Worm (Caenorhabditis elegans) whole organism, L4/young adult: Measurements from ENCODE around the gene thn-6.
"Not testable (repeated sequence)": the region's sequence is repeated elsewhere in the genome, so short reads cannot be mapped to it uniquely, and the experiment has no call there.

Experiments used
- W03F9.2 ChIP-seq: fragments of 150-350 bp; optimal IDR thresholded peaks from 2 replicates; lab custom pipeline; 2014; ENCODE audit warnings: missing biosample characterization, missing genetic modification characterization
- dao-5 ChIP-seq: sonication (generic microtip); optimal IDR thresholded peaks from 2 replicates; lab custom pipeline; 2016; ENCODE audit warnings: missing genotype, missing genetic modification characterization, moderate library complexity, missing compliant biosample characterization
- him-1 ChIP-seq: sonication (generic microtip); optimal IDR thresholded peaks from 2 replicates; lab custom pipeline; 2016; ENCODE audit warnings: missing genotype, missing genetic modification reagents, missing genetic modification characterization, missing compliant biosample characterization

thn-6 gene

ce11 chrIV:5221721-5222120 is 7.0 kb upstream of the thn-6 start:
- TF ChIP-seq dao-5 (tag; lab: Kevin White, UChicago) (no peak), him-1 (tag; lab: Kevin White, UChicago) (no peak), W03F9.2 (tag; lab: Kevin White, UChicago) (no peak)

DNA sequence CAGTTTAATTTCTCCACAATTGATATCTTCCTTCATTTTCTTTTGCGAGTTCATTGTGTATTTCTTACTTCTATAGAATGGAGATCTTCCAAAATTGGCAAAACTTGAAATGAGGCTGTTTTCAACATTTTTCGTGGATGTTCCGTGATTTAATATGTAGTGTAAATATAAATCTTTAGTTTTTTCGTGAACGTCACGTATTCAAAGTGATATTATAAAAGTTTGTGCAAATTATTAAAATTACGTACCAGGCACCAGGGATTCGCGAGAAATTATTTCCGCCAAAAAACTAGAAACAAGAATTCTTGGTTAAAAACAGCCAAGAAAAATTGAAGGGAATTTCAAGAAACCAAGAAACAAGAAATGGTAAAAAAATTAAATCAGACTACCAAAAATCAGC is 4.5 kb upstream of the thn-6 start, which contains the start of gene Y59E9AL.8:
Gene Y59E9AL.8 (minus strand): TSS at position 101 of the 400 bp plus-strand sequence.
- TF ChIP-seq him-1 (tag; lab: Kevin White, UChicago), result no peak
- TF ChIP-seq dao-5 (tag; lab: Kevin White, UChicago), result no peak
- TF ChIP-seq W03F9.2 (tag; lab: Kevin White, UChicago), result no peak

ce11 chrIV:5225277-5225822 is 3.4 kb upstream of the thn-6 start, which contains the start of gene cylc-1:
TSS of gene cylc-1 (minus strand) at chrIV:5225772.
- TF ChIP-seq W03F9.2, dao-5, him-1 (tag; lab: Kevin White, UChicago): not testable (repeated sequence)

ce11 chrIV:5226552-5226951 is 2.2 kb upstream of the thn-6 start, which contains the start of gene nsph-4.1:
TSS of gene nsph-4.1 (plus strand) at chrIV:5226852.
- not testable (repeated sequence) for TF ChIP-seq W03F9.2, dao-5, him-1 (tag; lab: Kevin White, UChicago)

DNA sequence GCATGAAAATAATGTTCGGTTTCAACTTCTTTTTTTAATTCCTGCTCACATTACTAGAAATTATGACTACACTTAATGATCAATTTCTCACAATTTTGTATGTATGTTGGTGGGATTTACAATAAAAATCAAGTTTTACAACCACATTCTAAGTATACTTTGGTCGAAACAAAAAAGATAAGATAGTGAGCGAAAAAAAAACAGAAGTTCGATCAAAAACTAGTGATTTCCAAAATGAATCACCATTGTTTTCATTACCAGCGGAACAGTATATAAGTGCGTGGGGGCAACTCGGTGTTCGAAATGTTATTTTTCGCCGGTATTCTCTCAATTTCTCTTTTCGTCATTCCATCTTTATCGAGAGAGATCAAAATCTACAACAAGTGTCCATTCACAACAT is 1.8 kb downstream of the thn-6 start, which contains the start of gene thn-5:
Gene thn-5 (plus strand): TSS at position 301 of the 400 bp plus-strand sequence.
- no peak for TF ChIP-seq him-1 (tag; lab: Kevin White, UChicago)
- TF ChIP-seq W03F9.2 (tag; lab: Kevin White, UChicago), result no peak
- no peak for TF ChIP-seq dao-5 (tag; lab: Kevin White, UChicago)

- not testable (repeated sequence) for TF ChIP-seq W03F9.2, him-1, dao-5 (tag; lab: Kevin White, UChicago)
These were observed 26.0 kb downstream of the thn-6 start, which contains the start of gene F36H12.10 for ce11 chrIV:5254678-5255077. TSS of gene F36H12.10 (minus strand) at chrIV:5254778.

ce11 chrIV:5256731-5257130 is 28.0 kb downstream of the thn-6 start, which contains the start of gene F36H12.9:
TSS of gene F36H12.9 (plus strand) at chrIV:5257031.
- TF ChIP-seq W03F9.2, him-1, dao-5 (tag; lab: Kevin White, UChicago): not testable (repeated sequence)

ce11 chrIV:5258385-5258784 is 29.7 kb downstream of the thn-6 start, which contains the start of gene ttbk-2.1:
TSS of gene ttbk-2.1 (plus strand) at chrIV:5258685.
- TF ChIP-seq W03F9.2, dao-5, him-1 (tag; lab: Kevin White, UChicago): not testable (repeated sequence)

DNA sequence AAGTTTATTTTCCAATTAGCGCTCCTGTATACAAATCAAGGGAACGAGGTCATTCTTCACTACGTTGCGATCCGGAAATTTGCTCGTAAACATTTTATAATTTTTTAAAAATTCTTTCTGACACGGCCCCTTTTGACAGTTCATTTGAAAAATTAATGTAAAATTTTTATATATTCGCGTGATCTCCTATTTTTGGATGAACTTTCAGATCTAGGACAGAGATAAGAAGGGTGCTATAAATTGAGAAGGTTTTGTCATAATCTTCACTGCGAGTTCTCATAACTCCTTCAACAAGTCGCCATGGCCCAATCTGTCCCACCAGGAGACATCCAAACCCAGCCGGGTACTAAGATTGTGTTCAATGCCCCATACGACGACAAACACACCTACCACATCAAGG is 31.6 kb downstream of the thn-6 start, which contains the start of gene msp-19:
Gene msp-19 (plus strand): TSS at position 301 of the 400 bp plus-strand sequence.
- not testable (repeated sequence) for TF ChIP-seq dao-5, him-1, W03F9.2 (tag; lab: Kevin White, UChicago)

DNA sequence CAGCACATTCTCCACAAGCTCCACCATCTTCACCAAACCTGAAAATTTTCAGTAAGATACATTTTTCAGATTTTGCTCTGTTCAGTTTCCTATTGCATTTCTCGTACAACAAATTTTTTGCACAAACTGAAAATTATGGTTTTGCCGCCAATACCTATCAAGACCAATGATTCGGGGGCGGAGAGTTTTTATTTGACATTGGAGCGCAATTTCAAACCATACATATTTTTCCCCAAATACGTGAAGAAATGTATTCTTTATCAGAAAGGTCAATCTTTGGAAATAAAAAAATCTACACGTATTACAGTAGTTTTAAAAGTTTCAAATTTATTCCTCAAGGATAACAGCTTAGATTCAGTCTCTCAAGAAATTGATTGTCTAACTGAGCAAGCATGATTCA is 37.8 kb downstream of the thn-6 start, which contains the start of gene F36H12.5:
Gene F36H12.5 (plus strand): TSS at position 301 of the 400 bp plus-strand sequence.
- TF ChIP-seq dao-5 (tag; lab: Kevin White, UChicago) (no peak), him-1 (tag; lab: Kevin White, UChicago) (no peak), W03F9.2 (tag; lab: Kevin White, UChicago) (no peak)

- no peak for TF ChIP-seq him-1 (tag; lab: Kevin White, UChicago)
- TF ChIP-seq W03F9.2 (tag; lab: Kevin White, UChicago), result no peak
- no peak for TF ChIP-seq dao-5 (tag; lab: Kevin White, UChicago)
These were observed 40.1 kb downstream of the thn-6 start, which contains the start of gene F36H12.4 for ce11 chrIV:5268803-5269202. TSS of gene F36H12.4 (plus strand) at chrIV:5269103.

DNA sequence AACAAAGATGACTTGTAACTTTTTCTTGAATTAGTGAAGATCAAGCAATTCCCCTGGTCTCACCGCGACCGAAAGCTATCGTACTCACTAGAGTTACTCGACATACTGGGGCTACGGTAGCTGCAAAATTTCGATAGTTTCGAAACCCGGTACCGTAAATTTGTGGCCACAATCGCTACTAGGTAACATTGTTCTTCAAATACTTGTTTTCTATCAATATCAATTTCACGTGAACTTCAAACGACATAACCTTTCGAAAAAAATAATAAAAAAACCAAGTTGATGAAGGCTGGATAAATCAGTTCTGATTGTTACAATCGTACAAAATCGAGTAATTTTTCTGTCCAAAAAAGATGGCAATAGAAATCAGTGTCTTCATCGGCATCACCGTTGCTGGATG is 43.8 kb downstream of the thn-6 start, which contains the start of gene F36H12.3:
Gene F36H12.3 (plus strand): TSS at position 301 of the 400 bp plus-strand sequence.
- TF ChIP-seq him-1 (tag; lab: Kevin White, UChicago), result no peak
- TF ChIP-seq dao-5 (tag; lab: Kevin White, UChicago), result no peak
- TF ChIP-seq W03F9.2 (tag; lab: Kevin White, UChicago), result no peak

- TF ChIP-seq W03F9.2 (tag; lab: Kevin White, UChicago) (no peak), him-1 (tag; lab: Kevin White, UChicago) (no peak), dao-5 (tag; lab: Kevin White, UChicago) (no peak)
These were observed 44.7 kb downstream of the thn-6 start for ce11 chrIV:5273385-5273784.
